Worm (Caenorhabditis elegans) whole organism, midembryonic: ENCODE results near the gene Y53C12A.3.
"Not testable (repeated sequence)": the region's sequence is repeated elsewhere in the genome, so short reads cannot be mapped to it uniquely, and the experiment has no call there.

Source experiments
- T22C8.4 ChIP-seq: fragments of 200-800 bp; sonication (Bioruptor generic); IDR thresholded peaks from 2 replicates; pipeline ENCODE4 v1.3.6; 2022; ENCODE audit warnings: missing genetic modification characterization, missing compliant biosample characterization
- cog-1 ChIP-seq: sonication (generic microtip); optimal IDR thresholded peaks from 2 replicates; lab custom pipeline; 2016; ENCODE audit warnings: missing genetic modification characterization, missing compliant biosample characterization
- flt-1 ChIP-seq: fragments of 200-800 bp; sonication (Bioruptor generic); IDR thresholded peaks from 2 replicates; pipeline ENCODE4 v1.3.6; 2022; ENCODE audit warnings: missing genetic modification characterization, missing compliant biosample characterization
- klf-2 ChIP-seq: fragments of 200-800 bp; sonication (Bioruptor generic); conservative IDR thresholded peaks from 2 replicates; pipeline ENCODE4 v1.3.6; 2022; ENCODE audit warnings: missing genetic modification reagents, missing genetic modification characterization, missing compliant biosample characterization
- med-1 ChIP-seq: sonication (generic microtip); optimal IDR thresholded peaks from 2 replicates; lab custom pipeline; 2017; ENCODE audit warnings: missing genetic modification characterization, mild to moderate bottlenecking, missing compliant biosample characterization, antibody characterized with exemption, missing genetic modification reagents; ENCODE audit not compliant: insufficient read depth
- ref-1 ChIP-seq: fragments of 200-800 bp; sonication (Bioruptor generic); conservative IDR thresholded peaks from 2 replicates; pipeline ENCODE4 v1.3.6; 2022; ENCODE audit warnings: missing genetic modification reagents, missing genetic modification characterization, missing compliant biosample characterization
- tab-1 ChIP-seq: fragments of 200-800 bp; sonication (Bioruptor generic); IDR thresholded peaks from 2 replicates; pipeline ENCODE4 v1.3.6; 2022; ENCODE audit warnings: missing genetic modification characterization, missing compliant biosample characterization
- ztf-23 ChIP-seq: fragments of 200-800 bp; sonication (Bioruptor generic); IDR thresholded peaks from 2 replicates; pipeline ENCODE4 v1.3.6; 2022; ENCODE audit warnings: missing genetic modification reagents, missing genetic modification characterization, missing compliant biosample characterization
- ztf-29 ChIP-seq: fragments of 200-800 bp; sonication (Bioruptor generic); IDR thresholded peaks from 2 replicates; pipeline ENCODE4 v1.3.6; 2022; ENCODE audit warnings: missing genetic modification reagents, missing genetic modification characterization, missing compliant biosample characterization

The Y53C12A.3 gene

DNA sequence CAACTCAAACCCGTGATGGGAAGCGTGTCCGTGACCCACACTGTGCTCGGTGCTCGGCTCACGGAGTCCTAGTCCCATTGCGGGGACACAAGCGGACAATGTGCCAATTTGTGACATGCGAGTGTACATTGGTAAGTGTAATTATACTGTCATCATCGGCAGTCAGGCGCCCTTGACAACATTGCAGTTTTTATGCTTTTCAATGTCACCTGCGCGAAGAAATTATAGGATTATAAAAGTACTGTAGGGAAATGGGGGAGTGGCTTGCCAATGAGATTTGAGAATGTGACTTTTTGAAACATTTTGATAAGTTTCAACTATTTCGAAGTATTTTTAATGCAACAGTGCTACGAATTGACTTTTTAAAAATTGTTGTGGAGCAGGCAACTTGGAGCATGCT, 29.7 kb upstream of the Y53C12A.3 start:
- TF ChIP-seq cog-1 (tag; lab: Kevin White, UChicago) (no peak), ref-1 (no peak), T22C8.4 (no peak), tab-1 (no peak), ztf-29 (GFP tag; lab: Robert Waterston, UW) (no peak), med-1 (GFP tag; lab: Kevin White, UChicago) (no peak), klf-2 (GFP tag; lab: Robert Waterston, UW) (no peak), ztf-23 (GFP tag; lab: Robert Waterston, UW) (no peak), flt-1 (GFP tag; lab: Robert Waterston, UW) (no peak)

DNA sequence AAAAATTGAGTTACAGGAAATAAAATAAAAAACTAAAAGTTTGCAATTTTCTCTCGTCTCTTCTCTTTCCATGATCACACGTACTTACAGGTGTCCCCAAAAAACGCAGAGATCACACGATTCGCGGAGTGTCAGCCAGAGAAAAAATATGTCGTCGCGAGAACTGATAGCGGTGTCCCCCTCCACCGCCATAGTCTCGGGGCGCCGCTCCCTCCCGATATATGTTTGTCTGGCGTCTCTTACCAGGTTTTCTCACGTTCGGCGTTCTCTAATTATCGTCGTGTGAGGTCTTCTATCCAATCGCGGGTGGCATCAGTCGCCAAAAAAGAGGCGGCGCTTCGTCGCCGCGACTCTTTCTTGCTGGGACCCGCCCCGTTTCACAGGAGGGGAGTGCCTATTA, 25.8 kb upstream of the Y53C12A.3 start, which contains the start of gene mab-3:
Gene mab-3, plus strand, starts transcription at position 328 of the 400 bp plus-strand sequence.
- not testable (repeated sequence) for TF ChIP-seq cog-1 (tag; lab: Kevin White, UChicago); klf-2 (GFP tag; lab: Robert Waterston, UW); T22C8.4

DNA sequence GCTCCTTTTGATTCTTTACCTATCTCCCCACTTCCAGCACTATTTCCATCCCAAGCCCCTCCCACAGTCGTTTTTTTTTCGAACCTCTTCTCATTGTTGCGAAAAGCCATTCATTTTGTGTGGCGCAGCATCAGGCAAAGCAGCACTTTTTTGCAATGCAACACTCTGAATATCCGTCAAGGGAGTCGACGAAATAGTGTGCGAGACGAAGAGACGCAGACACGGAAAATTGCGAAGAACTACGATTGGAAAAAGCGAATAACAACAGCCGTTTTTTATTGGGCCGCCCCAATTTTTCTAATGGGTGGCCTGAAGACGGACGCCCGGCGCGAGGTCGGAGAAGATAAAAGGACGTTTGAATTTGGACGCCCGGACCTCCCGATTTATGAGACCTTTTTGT, 23.8 kb upstream of the Y53C12A.3 start:
- TF ChIP-seq tab-1, result no peak
- TF ChIP-seq ztf-23 (GFP tag; lab: Robert Waterston, UW), result no peak
- no peak for TF ChIP-seq cog-1 (tag; lab: Kevin White, UChicago)
- no peak for TF ChIP-seq T22C8.4
- TF ChIP-seq ref-1, result no peak
- TF ChIP-seq ztf-29 (GFP tag; lab: Robert Waterston, UW), result no peak
- TF ChIP-seq klf-2 (GFP tag; lab: Robert Waterston, UW), result no peak
- TF ChIP-seq med-1 (GFP tag; lab: Kevin White, UChicago), result no peak
- no peak for TF ChIP-seq flt-1 (GFP tag; lab: Robert Waterston, UW)

DNA sequence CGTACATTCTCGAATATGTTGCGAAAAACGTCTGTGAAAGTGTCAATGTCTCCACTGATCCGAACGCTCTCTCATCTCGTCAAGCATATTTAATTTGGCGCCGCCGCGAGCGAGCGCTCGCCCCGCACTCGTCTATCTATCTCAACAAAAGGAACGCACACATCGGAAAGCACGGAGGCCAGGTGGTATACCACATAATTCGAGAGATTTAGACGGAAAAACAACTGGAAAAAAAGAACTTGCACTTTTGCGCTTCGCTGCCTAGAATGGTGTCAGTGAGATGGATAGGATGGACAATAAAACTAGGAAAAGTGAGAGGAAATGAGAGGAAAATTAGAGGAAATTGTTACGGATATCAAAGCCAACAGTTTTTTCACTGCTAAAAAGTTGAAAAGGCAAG, 23.2 kb upstream of the Y53C12A.3 start:
- TF ChIP-seq flt-1 (GFP tag; lab: Robert Waterston, UW) (no peak), med-1 (GFP tag; lab: Kevin White, UChicago) (no peak), ref-1 (no peak), ztf-23 (GFP tag; lab: Robert Waterston, UW) (no peak), T22C8.4 (no peak), cog-1 (tag; lab: Kevin White, UChicago) (no peak), klf-2 (GFP tag; lab: Robert Waterston, UW) (no peak), tab-1 (no peak), ztf-29 (GFP tag; lab: Robert Waterston, UW) (no peak)

DNA sequence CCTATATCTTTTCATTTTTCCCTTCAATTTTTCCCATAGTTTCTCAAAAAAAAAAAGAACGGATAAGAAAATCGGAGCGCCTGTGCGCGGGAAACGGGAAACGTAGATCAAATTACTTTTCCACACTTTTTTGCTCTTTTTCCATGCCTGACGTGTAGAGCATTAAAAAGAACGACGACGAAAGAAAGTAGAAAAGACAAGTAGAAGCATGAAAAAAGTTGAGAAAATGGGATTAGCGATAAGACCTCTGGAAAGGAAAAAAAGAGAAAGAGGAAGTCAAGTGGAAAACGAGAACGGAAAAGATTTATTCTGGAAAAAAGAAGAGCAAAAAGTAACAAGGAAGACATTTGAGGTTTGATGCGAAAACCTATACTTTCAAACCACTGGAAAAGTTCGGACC, 22.5 kb upstream of the Y53C12A.3 start:
- TF ChIP-seq tab-1 (no peak), med-1 (GFP tag; lab: Kevin White, UChicago) (no peak), cog-1 (tag; lab: Kevin White, UChicago) (no peak), klf-2 (GFP tag; lab: Robert Waterston, UW) (no peak), flt-1 (GFP tag; lab: Robert Waterston, UW) (no peak), ref-1 (no peak), ztf-23 (GFP tag; lab: Robert Waterston, UW) (no peak), ztf-29 (GFP tag; lab: Robert Waterston, UW) (no peak), T22C8.4 (no peak)

DNA sequence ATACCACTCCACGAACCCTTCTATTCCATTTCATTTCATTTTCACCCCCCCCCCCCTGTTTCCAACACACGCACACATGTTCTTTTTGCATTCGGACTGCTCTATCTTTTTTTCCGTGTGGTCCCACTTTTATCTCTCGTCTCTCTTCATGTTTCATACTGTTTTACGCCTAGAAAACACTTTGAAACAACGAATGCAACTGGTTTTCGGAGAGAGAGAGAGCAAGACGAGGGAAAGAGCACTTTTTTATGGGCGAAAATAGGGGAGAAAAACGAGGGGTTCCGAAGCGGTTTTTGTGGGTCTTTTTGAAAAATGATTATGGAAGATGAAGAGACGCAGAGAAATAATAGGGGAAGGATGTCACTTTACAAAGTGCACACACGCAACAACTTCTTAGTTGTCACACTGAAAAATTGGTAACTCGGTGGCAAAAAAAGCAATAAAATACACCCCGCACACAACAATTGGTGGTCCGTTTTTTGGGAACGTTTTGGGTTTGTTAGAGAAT, 21.2 kb upstream of the Y53C12A.3 start:
- TF ChIP-seq med-1 (GFP tag; lab: Kevin White, UChicago) (no peak), ztf-23 (GFP tag; lab: Robert Waterston, UW) (no peak), T22C8.4 (no peak), tab-1 (no peak), klf-2 (GFP tag; lab: Robert Waterston, UW) (no peak), flt-1 (GFP tag; lab: Robert Waterston, UW) (no peak), ref-1 (no peak), cog-1 (tag; lab: Kevin White, UChicago) (no peak), ztf-29 (GFP tag; lab: Robert Waterston, UW) (no peak)

DNA sequence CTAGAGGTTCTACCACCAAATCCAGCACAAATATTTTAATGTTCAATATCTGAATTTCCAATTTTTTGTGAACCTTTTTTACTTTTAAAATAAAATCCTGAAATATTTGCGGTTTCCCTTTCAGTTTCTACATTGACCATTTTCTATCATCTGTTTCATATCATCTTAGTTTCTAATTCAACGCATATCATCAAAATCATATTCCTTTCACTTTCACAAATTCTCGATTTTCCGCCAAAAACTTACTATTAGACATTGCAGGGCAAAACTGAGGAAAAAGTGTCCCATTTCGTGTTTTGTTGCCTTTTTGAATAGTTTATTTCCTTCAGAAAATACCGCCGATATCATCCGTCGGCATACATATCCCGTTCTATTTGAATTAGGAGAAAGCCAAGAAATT, 19.0 kb upstream of the Y53C12A.3 start:
- no peak for TF ChIP-seq tab-1
- TF ChIP-seq klf-2 (GFP tag; lab: Robert Waterston, UW), result no peak
- no peak for TF ChIP-seq T22C8.4
- no peak for TF ChIP-seq ztf-29 (GFP tag; lab: Robert Waterston, UW)
- TF ChIP-seq cog-1 (tag; lab: Kevin White, UChicago), result no peak
- no peak for TF ChIP-seq flt-1 (GFP tag; lab: Robert Waterston, UW)
- no peak for TF ChIP-seq ref-1
- no peak for TF ChIP-seq ztf-23 (GFP tag; lab: Robert Waterston, UW)
- no peak for TF ChIP-seq med-1 (GFP tag; lab: Kevin White, UChicago)

DNA sequence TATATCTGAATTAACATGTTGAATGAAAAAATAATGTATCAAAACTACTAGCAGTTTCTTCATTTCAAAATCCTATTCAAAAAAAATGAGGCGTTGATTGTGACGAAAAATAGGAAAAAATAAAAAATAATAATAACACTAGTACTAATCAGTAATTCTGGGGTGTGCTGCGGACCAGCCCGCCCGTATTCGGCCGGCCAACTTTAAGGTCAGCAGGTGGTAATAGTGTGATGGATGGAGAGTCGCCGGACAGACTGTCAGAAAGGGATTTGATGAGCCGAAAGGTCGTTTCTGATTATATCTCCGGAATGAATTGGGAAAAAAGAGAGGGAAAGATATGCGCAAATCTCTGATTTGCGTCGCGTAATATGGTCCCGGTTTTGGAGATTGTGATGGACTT, 18.4 kb upstream of the Y53C12A.3 start, which contains the start of gene cutl-2:
Gene cutl-2, minus strand, starts transcription at position 210 of the 400 bp plus-strand sequence.
- TF ChIP-seq klf-2 (GFP tag; lab: Robert Waterston, UW) (no peak), cog-1 (tag; lab: Kevin White, UChicago) (no peak), flt-1 (GFP tag; lab: Robert Waterston, UW) (no peak), T22C8.4 (no peak), ref-1 (no peak), ztf-23 (GFP tag; lab: Robert Waterston, UW) (no peak), tab-1 (no peak), med-1 (GFP tag; lab: Kevin White, UChicago) (no peak), ztf-29 (GFP tag; lab: Robert Waterston, UW) (no peak)

DNA sequence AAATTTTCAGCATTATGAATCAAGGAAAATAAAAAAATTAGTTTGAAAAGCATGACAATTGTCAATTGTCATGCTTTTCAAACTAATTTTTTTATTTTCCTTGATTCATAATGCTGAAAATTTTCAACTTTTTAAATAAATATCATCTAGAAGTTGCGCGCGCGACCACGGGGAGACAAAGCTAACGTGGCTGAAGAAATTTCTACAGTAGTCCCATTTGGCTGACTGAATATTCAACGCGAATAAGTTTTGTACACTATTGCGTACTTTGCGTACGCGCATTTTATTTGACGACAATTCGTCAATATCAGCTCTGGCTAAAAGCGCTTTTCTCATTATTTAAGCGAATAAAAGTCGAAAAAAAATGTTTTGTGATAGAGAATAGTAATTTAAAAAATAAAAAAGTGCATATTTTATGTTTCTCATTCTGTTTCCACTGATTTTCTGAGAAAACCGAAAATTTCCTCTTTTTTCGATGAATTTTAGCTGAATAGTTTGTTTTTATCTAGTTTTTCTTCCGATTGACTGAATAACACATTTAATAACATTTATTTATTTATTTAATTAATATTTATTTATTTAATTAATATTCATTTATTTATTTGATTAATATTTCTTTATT, 12.7 kb upstream of the Y53C12A.3 start, which contains the start of gene Y53C12A.11:
Gene Y53C12A.11, minus strand, starts transcription at position 68 of the 622 bp plus-strand sequence.
- not testable (repeated sequence) for TF ChIP-seq klf-2 (GFP tag; lab: Robert Waterston, UW); med-1 (GFP tag; lab: Kevin White, UChicago); ztf-23 (GFP tag; lab: Robert Waterston, UW)
